Worm (Caenorhabditis elegans) whole organism, late embryonic: ENCODE measurements around the gene cst-1.

ENCODE experiments used
- ceh-30 ChIP-seq: fragments of 150-350 bp; optimal IDR thresholded peaks from 2 replicates; lab custom pipeline; 2014; ENCODE audit warnings: missing biosample characterization, missing genetic modification characterization
- ceh-9 ChIP-seq: sonication (generic microtip); optimal IDR thresholded peaks from 2 replicates; lab custom pipeline; 2016; ENCODE audit warnings: mild to moderate bottlenecking, missing genetic modification characterization, inconsistent platforms, missing compliant biosample characterization
- hlh-13 ChIP-seq: fragments of 200-800 bp; sonication (Bioruptor generic); optimal IDR thresholded peaks from 2 replicates; lab custom pipeline; 2018; ENCODE audit warnings: mild to moderate bottlenecking, missing genetic modification characterization, missing compliant biosample characterization
- nhr-11 ChIP-seq: fragments of 150-350 bp; optimal IDR thresholded peaks from 2 replicates; lab custom pipeline; 2014; ENCODE audit warnings: missing biosample characterization, missing genetic modification characterization

DNA sequence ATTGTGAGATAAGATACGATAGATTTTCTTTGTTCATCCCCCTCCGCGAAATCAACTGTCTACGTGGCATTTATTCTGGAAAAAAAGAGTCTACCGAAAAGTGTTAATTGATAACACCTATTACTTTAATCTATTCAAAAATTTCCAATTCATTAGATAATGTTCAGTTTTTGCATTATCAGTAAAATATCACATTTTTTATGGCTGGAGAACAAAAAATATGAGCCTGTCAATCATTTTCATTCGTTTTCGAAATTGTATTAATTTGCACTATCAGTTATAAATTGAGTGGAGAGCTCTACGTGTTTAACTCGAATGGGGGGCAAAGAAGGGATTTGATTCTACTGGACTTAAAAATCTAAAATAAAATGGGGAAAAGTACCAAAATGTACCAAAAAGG lies 19.6 kb downstream of the cst-1 start:
- TF ChIP-seq ceh-9 (tag; lab: Kevin White, UChicago) (no peak), ceh-30 (tag; lab: Kevin White, UChicago) (no peak), hlh-13 (no peak), nhr-11 (no peak)
